Fruit fly (Drosophila melanogaster) whole organism, larva: Measurements from ENCODE around the gene BI-1.

Source experiments
- noc ChIP-seq: fragments of 200-800 bp; sonication (Bioruptor generic); optimal IDR thresholded peaks from 3 replicates; lab custom pipeline; 2019; ENCODE audit warnings: missing biosample characterization, mild to moderate bottlenecking, missing genetic modification characterization, moderate library complexity

The BI-1 gene

dm6 chr3L:8323817-8324216, 15.1 kb upstream of the BI-1 start:
- no peak for TF ChIP-seq noc (tag; lab: Kevin White, UChicago)

DNA sequence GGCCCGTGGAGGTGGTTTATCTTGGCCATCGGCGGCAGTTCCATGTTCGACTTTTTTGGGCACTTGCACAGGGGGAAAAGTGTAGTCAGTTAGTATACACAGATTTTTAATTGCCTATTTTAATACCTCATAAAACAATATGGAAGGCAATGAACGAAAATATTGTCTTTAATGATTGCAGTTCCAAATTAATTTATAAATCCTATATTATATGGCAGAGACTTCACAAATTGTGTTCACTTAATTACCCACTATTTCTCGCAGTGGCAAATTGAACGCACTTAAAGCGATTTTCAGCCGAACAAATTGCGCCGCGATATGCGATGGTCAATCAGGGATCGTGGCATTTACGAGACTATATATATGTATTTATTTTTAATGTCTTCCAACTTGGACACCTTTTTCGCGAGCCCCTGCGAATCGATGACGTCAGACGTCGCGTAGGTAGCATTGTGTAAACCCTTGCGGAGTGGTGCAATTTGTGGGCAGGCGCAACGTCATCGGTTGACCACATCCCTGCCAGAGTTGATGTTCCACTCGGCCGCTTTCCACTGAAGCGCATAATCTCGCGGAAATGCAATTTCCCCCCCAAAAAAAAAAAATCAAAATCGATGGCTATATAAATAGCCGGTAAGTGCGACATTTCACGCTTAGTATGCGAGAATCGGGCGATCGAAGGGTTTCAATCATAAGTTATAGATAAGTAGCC, 11.5 kb upstream of the BI-1 start, which contains the start of gene CG13670:
Gene CG13670, plus strand, starts transcription at position 659 of the 709 bp plus-strand sequence.
- no peak for TF ChIP-seq noc (tag; lab: Kevin White, UChicago)

DNA sequence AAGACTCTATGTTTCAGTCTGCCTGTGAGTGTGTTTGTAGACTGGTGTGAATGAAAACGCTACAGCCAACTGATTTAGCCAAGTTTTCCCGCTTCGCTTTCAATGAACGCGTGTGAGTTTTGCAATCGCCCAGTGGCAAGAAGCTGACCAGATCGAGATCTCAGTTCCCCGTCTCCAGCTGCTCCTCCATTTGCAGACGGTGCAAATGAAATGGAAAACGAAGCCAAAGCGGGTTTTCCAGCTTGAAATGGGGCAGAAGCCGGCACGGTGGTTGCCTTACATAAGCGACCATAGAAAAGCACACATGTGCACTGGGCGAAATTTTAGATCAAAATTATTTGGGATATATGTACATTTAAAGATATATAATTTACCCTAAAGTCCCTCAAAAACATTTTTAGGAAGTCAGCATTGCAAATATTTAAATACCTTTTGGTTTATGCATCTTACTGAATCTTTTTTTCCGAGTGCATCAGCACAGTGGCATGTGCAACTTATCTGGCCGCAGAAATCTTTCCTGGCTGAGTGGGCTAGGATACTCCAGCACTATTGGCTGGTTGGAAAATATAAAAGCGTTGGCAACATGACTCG, 10.3 kb upstream of the BI-1 start, which contains the start of gene CG43059:
Gene CG43059, minus strand, starts transcription at position 51 of the 591 bp plus-strand sequence.
- no peak for TF ChIP-seq noc (tag; lab: Kevin White, UChicago)

- TF ChIP-seq noc (tag; lab: Kevin White, UChicago) = no peak
Observed at dm6 chr3L:8315141-8315816, 6.5 kb upstream of the BI-1 start, which contains the start of gene Cpsf6. Gene Cpsf6, minus strand, starts transcription at chr3L:8315502.

dm6 chr3L:8314788-8315140, 6.0 kb upstream of the BI-1 start:
- TF ChIP-seq noc (tag; lab: Kevin White, UChicago) = peak; percentile 5

- no peak for TF ChIP-seq noc (tag; lab: Kevin White, UChicago)
Observed at dm6 chr3L:8312290-8312689, 3.5 kb upstream of the BI-1 start.

dm6 chr3L:8306880-8307279, 1.9 kb downstream of the BI-1 start, which contains the start of gene Gr66a:
Gene Gr66a, minus strand, starts transcription at chr3L:8306980.
- no peak for TF ChIP-seq noc (tag; lab: Kevin White, UChicago)

- no peak for TF ChIP-seq noc (tag; lab: Kevin White, UChicago)
Observed at dm6 chr3L:8303912-8304311, 4.8 kb downstream of the BI-1 start, which contains the start of the genes CG7194 and Sbp2. Gene CG7194, minus strand, starts transcription at chr3L:8304059. Gene Sbp2, plus strand, starts transcription at chr3L:8304157.

- peak; percentile 49 for TF ChIP-seq noc (tag; lab: Kevin White, UChicago)
Observed at dm6 chr3L:8299224-8300130, 9.3 kb downstream of the BI-1 start, which contains the start of the genes Arl5 and CG13671. Gene Arl5, minus strand, starts transcription at chr3L:8299839. Gene CG13671, plus strand, starts transcription at chr3L:8300064.

- TF ChIP-seq noc (tag; lab: Kevin White, UChicago) = peak; percentile 12
Observed at dm6 chr3L:8297488-8297887, 11.3 kb downstream of the BI-1 start.

dm6 chr3L:8296941-8297340, 11.8 kb downstream of the BI-1 start, which contains the start of gene Rab19:
Gene Rab19, plus strand, starts transcription at chr3L:8297018.
- no peak for TF ChIP-seq noc (tag; lab: Kevin White, UChicago)

DNA sequence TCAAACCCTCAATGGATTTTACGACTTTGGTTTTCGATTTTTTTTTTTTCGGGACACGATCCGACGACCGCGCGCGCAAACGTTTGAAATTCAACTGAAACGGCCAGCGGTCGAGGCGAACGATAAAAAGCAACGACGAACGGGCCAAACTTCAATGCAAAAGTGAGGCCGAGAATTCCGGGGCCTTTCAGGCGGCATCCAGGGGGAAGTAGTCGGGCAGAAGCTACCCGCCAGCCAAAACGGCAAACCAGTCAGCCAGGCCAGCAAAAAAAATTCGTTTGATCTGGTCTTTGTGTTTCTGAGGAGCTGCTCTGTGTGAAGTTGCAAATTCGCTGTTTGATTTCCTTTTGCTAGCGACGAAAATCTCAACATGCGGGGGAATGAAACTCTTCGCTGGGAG, 13.5 kb downstream of the BI-1 start, which contains the start of gene CG7201:
Gene CG7201, minus strand, starts transcription at position 101 of the 400 bp plus-strand sequence.
- no peak for TF ChIP-seq noc (tag; lab: Kevin White, UChicago)

DNA sequence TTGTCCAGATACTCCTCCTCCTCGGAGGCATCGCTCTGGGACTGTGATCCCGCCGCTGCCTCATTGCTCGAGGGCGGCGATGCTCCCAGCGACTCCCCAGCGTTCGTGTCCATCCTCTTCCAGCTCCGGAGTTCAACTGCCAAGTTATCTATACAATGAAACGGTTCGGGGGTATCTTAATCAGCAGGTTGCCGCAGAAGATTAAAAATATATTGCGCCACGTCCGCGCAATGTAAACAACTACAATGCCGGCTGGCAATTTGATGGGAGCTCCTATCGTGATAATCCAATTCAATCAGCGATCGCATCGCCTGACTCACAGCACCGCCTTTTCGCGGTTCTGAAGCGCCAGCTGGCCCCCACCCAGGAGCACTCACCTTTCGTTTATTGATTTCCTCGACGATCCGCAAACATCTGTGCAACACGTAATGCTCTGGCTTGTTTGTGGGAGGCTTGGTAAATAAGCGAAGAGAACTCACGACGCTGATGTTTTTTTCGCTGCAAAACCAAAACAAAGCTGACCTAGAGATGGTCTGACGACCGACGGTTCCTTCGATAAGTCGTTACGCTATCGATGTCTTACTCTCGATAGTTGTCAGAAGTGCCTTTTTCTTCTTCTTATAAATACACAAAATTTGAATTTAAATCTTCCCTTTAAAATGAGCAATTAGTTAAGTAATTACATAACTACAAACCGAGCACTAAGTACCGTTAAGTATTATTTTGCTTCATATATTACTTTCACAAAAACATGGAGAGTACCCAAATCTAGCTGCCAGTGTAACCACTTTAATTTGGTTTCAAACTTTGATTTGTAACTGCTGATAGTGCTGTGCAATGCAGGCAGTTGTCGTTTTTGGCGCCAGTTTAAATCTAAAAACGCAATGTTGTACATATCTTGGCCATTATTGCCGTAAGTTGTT, 19.1 kb downstream of the BI-1 start, which contains the start of gene cert:
Gene cert, minus strand, starts transcription at position 535 of the 923 bp plus-strand sequence.
- TF ChIP-seq noc (tag; lab: Kevin White, UChicago) = peak; percentile 33

- TF ChIP-seq noc (tag; lab: Kevin White, UChicago) = no peak
Observed at dm6 chr3L:8288396-8288795, 20.3 kb downstream of the BI-1 start.
